Worm (Caenorhabditis elegans) whole organism, early embryonic: ENCODE results near the gene fzr-1.

Source experiments
- B0310.2 ChIP-seq: sonication (generic microtip); optimal IDR thresholded peaks from 2 replicates; lab custom pipeline; 2016; ENCODE audit warnings: mild to moderate bottlenecking, missing genetic modification characterization, missing compliant biosample characterization
- F13C5.2 ChIP-seq: sonication (generic microtip); optimal IDR thresholded peaks from 2 replicates; lab custom pipeline; 2017; ENCODE audit warnings: mild to moderate bottlenecking, missing genetic modification characterization, inconsistent platforms, missing compliant biosample characterization
- aly-1 ChIP-seq: sonication (generic microtip); optimal IDR thresholded peaks from 2 replicates; lab custom pipeline; 2016; ENCODE audit warnings: missing genetic modification characterization, missing compliant biosample characterization
- ama-1 ChIP-seq: fragments of 150-350 bp; optimal IDR thresholded peaks from 2 replicates; lab custom pipeline; 2014
- ceh-13 ChIP-seq: fragments of 200-800 bp; sonication (Bioruptor generic); optimal IDR thresholded peaks from 2 replicates; lab custom pipeline; 2018; ENCODE audit warnings: mild to moderate bottlenecking, missing genetic modification characterization, missing compliant biosample characterization
- ceh-36 ChIP-seq: sonication (generic microtip); optimal IDR thresholded peaks from 2 replicates; lab custom pipeline; 2016; ENCODE audit warnings: missing genetic modification characterization, inconsistent platforms, missing compliant biosample characterization
- ets-7 ChIP-seq: sonication (generic microtip); optimal IDR thresholded peaks from 2 replicates; lab custom pipeline; 2016; ENCODE audit warnings: missing genotype, missing genetic modification characterization, missing compliant biosample characterization
- flt-1 ChIP-seq: fragments of 200-800 bp; sonication (Bioruptor generic); IDR thresholded peaks from 2 replicates; pipeline ENCODE4 v1.3.6; 2022; ENCODE audit warnings: missing genetic modification characterization, missing compliant biosample characterization
- hmbx-1 ChIP-seq: sonication (generic microtip); optimal IDR thresholded peaks from 2 replicates; lab custom pipeline; 2016; ENCODE audit warnings: mild to moderate bottlenecking, missing genetic modification characterization, missing compliant biosample characterization
- hmg-4 ChIP-seq: fragments of 200-800 bp; sonication (Bioruptor generic); optimal IDR thresholded peaks from 2 replicates; lab custom pipeline; 2018; ENCODE audit warnings: mild to moderate bottlenecking, missing genetic modification characterization, missing compliant biosample characterization
- hnd-1 ChIP-seq: sonication (generic microtip); optimal IDR thresholded peaks from 2 replicates; lab custom pipeline; 2016; ENCODE audit warnings: missing genetic modification characterization, missing compliant biosample characterization
- pes-1 ChIP-seq: fragments of 200-800 bp; sonication (Bioruptor generic); IDR thresholded peaks from 2 replicates; pipeline ENCODE4 v1.3.6; 2022; ENCODE audit warnings: missing genetic modification reagents, missing genetic modification characterization, missing compliant biosample characterization
- scrt-1 ChIP-seq: fragments of 200-800 bp; sonication (Bioruptor generic); IDR thresholded peaks from 2 replicates; pipeline ENCODE4 v1.3.6; 2022; ENCODE audit warnings: missing genetic modification characterization, missing compliant biosample characterization
- sea-1 ChIP-seq: fragments of 200-800 bp; sonication (Bioruptor generic); conservative IDR thresholded peaks from 2 replicates; pipeline ENCODE4 v1.3.6; 2022; ENCODE audit warnings: missing genetic modification characterization, missing compliant biosample characterization
- tbx-11 ChIP-seq: fragments of 200-800 bp; sonication (Bioruptor generic); IDR thresholded peaks from 2 replicates; pipeline ENCODE4 v1.3.6; 2022; ENCODE audit warnings: missing genetic modification characterization, missing compliant biosample characterization
- tbx-37 ChIP-seq: fragments of 200-800 bp; sonication (Bioruptor generic); conservative IDR thresholded peaks from 2 replicates; pipeline ENCODE4 v1.3.6; 2022; ENCODE audit warnings: missing genetic modification reagents, missing genetic modification characterization, missing compliant biosample characterization
- tra-4 ChIP-seq: sonication (generic microtip); optimal IDR thresholded peaks from 2 replicates; lab custom pipeline; 2017; ENCODE audit warnings: missing genetic modification characterization, missing compliant biosample characterization

fzr-1 gene

DNA sequence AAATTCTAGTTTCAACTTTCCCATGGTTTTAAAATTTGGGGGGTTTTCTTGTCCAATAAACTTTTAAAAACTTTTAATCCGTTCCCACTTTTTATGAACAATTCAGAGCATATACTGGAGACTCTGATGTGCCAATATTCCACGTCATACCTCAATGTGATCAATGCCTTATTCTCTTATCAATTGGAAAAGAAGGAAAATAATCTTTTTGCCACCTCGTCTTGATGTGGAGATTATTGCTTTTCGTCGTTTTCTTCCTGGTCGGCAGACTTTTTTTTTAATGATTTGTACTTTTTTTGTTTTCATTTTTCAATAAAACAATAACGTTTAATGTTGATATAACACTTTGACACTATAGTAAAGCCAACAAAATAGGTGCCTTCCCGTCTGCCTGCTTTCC, 33.2 kb upstream of the fzr-1 start:
- TF ChIP-seq sea-1 (GFP tag; lab: Robert Waterston, UW) (no peak), flt-1 (no peak), hnd-1 (tag; lab: Kevin White, UChicago) (no peak), tbx-37 (no peak), B0310.2 (tag; lab: Kevin White, UChicago) (no peak), F13C5.2 (tag; lab: Kevin White, UChicago) (no peak), tra-4 (no peak), aly-1 (tag; lab: Kevin White, UChicago) (no peak), hmbx-1 (tag; lab: Kevin White, UChicago) (no peak), ceh-13 (no peak), hmg-4 (no peak), ceh-36 (tag; lab: Kevin White, UChicago) (no peak), ets-7 (tag; lab: Kevin White, UChicago) (no peak), ama-1 (lab: Kevin White, UChicago) (no peak), scrt-1 (GFP tag; lab: Robert Waterston, UW) (no peak), tbx-11 (GFP tag; lab: Robert Waterston, UW) (no peak)

DNA sequence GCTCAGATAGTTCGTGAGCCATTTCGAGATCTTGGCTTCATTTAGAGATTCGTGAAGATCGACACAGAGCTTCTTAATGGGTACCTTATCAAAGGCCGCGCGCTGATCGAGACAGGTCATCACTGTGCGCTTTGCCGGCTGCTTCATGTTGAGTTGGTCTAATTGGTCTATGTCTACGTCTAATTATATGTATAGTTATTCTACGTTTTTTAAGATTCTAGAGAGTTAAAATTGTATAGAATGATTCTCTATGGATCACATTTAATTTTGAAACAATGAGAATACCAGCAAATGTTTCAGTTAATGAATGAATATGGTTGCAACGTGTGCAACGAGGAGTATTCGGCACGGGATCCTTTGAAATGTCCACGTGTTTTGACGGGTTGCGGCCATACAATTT, 30.4 kb upstream of the fzr-1 start, which contains the start of gene arc-1:
Gene arc-1 (plus strand): TSS at position 301 of the 400 bp plus-strand sequence.
- TF ChIP-seq sea-1 (GFP tag; lab: Robert Waterston, UW) (no peak), tra-4 (no peak), ceh-36 (tag; lab: Kevin White, UChicago) (no peak), F13C5.2 (tag; lab: Kevin White, UChicago) (no peak), ets-7 (tag; lab: Kevin White, UChicago) (no peak), hmbx-1 (tag; lab: Kevin White, UChicago) (no peak), aly-1 (tag; lab: Kevin White, UChicago) (no peak), ceh-13 (no peak), tbx-11 (GFP tag; lab: Robert Waterston, UW) (no peak), ama-1 (lab: Kevin White, UChicago) (no peak)

DNA sequence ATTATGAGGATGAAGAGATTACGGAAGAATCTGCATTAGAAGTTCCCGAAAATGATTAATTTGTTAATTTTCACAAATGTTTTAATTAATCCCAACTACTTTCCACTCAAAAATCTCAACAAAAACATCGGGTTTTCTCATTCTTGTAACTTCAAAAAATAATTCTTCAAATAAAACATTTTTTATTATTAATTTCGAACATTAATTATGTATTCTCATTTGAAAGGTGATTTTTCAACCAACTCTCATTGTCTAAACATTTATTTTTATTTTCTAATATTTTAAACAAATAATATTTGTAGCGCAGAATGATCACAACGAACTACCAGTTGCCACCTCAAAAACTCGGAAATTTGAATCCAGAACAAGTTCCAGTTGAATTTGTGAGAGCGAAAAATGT, 27.0 kb upstream of the fzr-1 start, which contains the start of gene ZK1320.7:
Gene ZK1320.7 (plus strand): TSS at position 301 of the 400 bp plus-strand sequence.
- no peak for TF ChIP-seq aly-1 (tag; lab: Kevin White, UChicago)
- no peak for TF ChIP-seq sea-1 (GFP tag; lab: Robert Waterston, UW)
- TF ChIP-seq ceh-36 (tag; lab: Kevin White, UChicago) = no peak
- TF ChIP-seq pes-1 = no peak
- no peak for TF ChIP-seq ets-7 (tag; lab: Kevin White, UChicago)
- TF ChIP-seq scrt-1 (GFP tag; lab: Robert Waterston, UW) = no peak
- no peak for TF ChIP-seq hmbx-1 (tag; lab: Kevin White, UChicago)
- TF ChIP-seq hnd-1 (tag; lab: Kevin White, UChicago) = no peak
- TF ChIP-seq flt-1 = no peak

DNA sequence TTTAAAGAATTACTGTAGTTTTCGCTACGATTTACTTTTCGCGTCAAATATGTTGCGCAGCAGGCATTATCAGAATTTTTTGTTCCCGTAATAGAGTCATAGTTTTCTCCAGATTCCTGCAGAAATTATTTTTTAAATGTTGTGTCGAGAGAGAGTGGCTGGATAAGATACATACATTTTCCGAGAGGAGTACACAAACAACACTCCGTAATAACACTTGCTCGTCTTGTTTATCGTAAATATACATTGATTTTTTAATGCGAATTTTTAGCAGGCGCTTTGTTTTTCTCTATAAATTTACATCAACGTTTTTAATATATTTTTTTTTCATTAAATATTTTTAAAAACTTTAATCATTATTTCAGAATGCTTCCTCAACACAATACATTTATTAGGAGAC, 24.7 kb upstream of the fzr-1 start, which contains the start of gene taf-8:
Gene taf-8 (plus strand): TSS at position 360 of the 400 bp plus-strand sequence.
- TF ChIP-seq F13C5.2 (tag; lab: Kevin White, UChicago) (peak; percentile 7), B0310.2 (tag; lab: Kevin White, UChicago) (no peak), hmg-4 (no peak)

DNA sequence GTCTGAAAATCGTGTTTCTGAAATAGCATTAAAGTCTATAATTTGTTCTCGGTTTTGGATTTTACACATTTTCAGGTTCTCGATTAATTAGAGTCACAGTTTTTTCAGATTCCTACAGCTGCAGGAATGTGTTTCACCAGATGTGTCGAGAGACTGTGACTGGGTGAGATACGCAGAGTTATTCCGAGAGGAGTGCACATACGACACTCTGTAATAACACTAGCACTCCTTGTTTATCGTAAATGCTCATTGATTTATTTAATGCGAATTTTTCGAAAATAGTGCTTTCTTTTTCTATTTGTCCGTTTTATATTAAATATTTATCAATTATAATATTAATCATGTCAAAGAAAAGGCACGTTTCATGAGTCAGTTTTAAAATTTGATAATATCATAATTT, 23.1 kb upstream of the fzr-1 start, which contains the start of gene ZK1320.11:
Gene ZK1320.11 (plus strand): TSS at position 243 of the 400 bp plus-strand sequence.
- TF ChIP-seq ceh-13 (no peak), hnd-1 (tag; lab: Kevin White, UChicago) (no peak), ceh-36 (tag; lab: Kevin White, UChicago) (no peak), pes-1 (no peak), B0310.2 (tag; lab: Kevin White, UChicago) (no peak), tra-4 (no peak)

DNA sequence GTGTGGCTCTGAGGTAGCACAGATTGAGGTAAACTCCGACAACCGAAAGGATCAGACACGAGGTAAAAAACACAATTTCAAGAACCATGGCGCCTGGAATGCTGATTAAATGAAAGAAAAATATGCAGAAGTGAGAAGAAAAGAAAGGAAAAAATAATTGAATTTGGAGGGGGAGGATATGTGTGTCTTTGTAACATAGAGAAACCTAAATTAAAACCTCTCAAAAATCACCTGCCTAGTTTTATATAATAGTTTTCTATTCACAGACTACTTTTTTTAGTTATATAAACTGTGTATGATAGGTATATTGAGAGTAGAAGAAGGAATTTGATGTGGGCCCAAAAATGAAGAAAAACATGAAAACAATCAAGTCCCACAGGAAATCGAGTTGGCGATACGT, 21.3 kb upstream of the fzr-1 start, which contains the start of gene ZK1320.5:
Gene ZK1320.5 (minus strand): TSS at position 101 of the 400 bp plus-strand sequence.
- TF ChIP-seq pes-1 (no peak), hmg-4 (no peak)

DNA sequence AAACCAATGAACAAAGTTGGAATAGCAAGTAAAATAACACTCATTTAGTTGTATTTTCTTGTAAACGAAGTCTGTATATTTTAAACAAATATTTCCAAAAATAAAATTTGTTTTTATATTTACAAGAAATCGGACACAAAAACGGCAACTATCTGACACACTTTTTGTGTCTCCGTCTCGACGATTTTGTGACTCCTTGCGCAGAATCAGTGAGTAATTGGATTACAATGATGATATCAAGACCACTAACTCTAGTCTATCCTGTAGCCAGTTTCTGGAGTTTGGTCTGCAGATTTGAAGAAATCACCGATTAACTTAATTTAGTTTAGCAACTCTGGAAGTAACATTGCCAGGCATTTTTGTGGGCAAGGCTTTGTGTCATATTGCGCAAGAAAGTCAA, 18.5 kb upstream of the fzr-1 start, which contains the start of gene cyp-13A10:
Gene cyp-13A10 (minus strand): TSS at position 88 of the 400 bp plus-strand sequence.
- TF ChIP-seq tbx-37 = no peak
- no peak for TF ChIP-seq F13C5.2 (tag; lab: Kevin White, UChicago)
- TF ChIP-seq ama-1 (lab: Kevin White, UChicago) = no peak
- no peak for TF ChIP-seq ceh-13
- no peak for TF ChIP-seq ets-7 (tag; lab: Kevin White, UChicago)
- TF ChIP-seq scrt-1 (GFP tag; lab: Robert Waterston, UW) = no peak
- TF ChIP-seq sea-1 (GFP tag; lab: Robert Waterston, UW) = no peak
- TF ChIP-seq aly-1 (tag; lab: Kevin White, UChicago) = no peak
- no peak for TF ChIP-seq flt-1
- no peak for TF ChIP-seq tra-4

DNA sequence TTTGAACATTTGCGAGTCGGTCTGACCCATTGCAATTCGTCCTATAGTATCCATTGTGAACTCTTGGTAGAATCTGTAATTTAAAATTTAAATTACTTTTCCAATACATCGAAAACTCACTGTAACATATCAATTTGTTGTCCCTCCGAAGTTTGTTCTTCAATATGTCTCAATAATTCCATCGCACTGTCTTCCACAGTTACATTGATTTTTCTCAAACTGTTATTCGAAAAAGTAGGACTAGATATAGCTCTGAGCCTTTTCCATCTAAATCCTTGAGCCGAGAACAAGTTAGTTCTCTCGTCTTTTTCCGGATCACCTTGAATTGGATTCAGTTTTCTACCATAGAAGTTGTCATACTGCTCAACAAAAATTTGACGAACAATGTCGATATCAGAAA, 17.9 kb upstream of the fzr-1 start:
- no peak for TF ChIP-seq tbx-11 (GFP tag; lab: Robert Waterston, UW)
- TF ChIP-seq pes-1 = no peak
- TF ChIP-seq scrt-1 (GFP tag; lab: Robert Waterston, UW) = no peak
- no peak for TF ChIP-seq B0310.2 (tag; lab: Kevin White, UChicago)
- no peak for TF ChIP-seq ets-7 (tag; lab: Kevin White, UChicago)
- no peak for TF ChIP-seq hmg-4
- TF ChIP-seq ama-1 (lab: Kevin White, UChicago) = no peak
- no peak for TF ChIP-seq flt-1
- TF ChIP-seq ceh-36 (tag; lab: Kevin White, UChicago) = no peak
- TF ChIP-seq hmbx-1 (tag; lab: Kevin White, UChicago) = no peak
- no peak for TF ChIP-seq ceh-13
- no peak for TF ChIP-seq tbx-37
- no peak for TF ChIP-seq tra-4
- no peak for TF ChIP-seq F13C5.2 (tag; lab: Kevin White, UChicago)
- TF ChIP-seq aly-1 (tag; lab: Kevin White, UChicago) = no peak
- no peak for TF ChIP-seq hnd-1 (tag; lab: Kevin White, UChicago)
- TF ChIP-seq sea-1 (GFP tag; lab: Robert Waterston, UW) = no peak
